Worm (Caenorhabditis elegans) whole organism, L3 larva: ENCODE measurements around the gene F48G7.9.

Experiments used
- ZK546.5 ChIP-seq: sonication (generic microtip); optimal IDR thresholded peaks from 2 replicates; lab custom pipeline; 2017; ENCODE audit warnings: missing biosample characterization, missing genetic modification characterization
- ama-1 ChIP-seq: fragments of 150-350 bp; optimal IDR thresholded peaks from 2 replicates; lab custom pipeline; 2018
- nfya-1 ChIP-seq: sonication (generic microtip); optimal IDR thresholded peaks from 2 replicates; lab custom pipeline; 2017; ENCODE audit warnings: missing genetic modification characterization, mild to moderate bottlenecking, missing compliant biosample characterization, antibody characterized with exemption, moderate library complexity; ENCODE audit not compliant: insufficient read depth
- nhr-11 ChIP-seq: fragments of 150-350 bp; optimal IDR thresholded peaks from 2 replicates; lab custom pipeline; 2014; ENCODE audit warnings: missing biosample characterization, missing genetic modification characterization
- nhr-237 ChIP-seq: fragments of 150-350 bp; optimal IDR thresholded peaks from 2 replicates; lab custom pipeline; 2014; ENCODE audit warnings: missing biosample characterization, missing genetic modification characterization
- tbx-2 ChIP-seq: sonication (generic microtip); optimal IDR thresholded peaks from 2 replicates; lab custom pipeline; 2016; ENCODE audit warnings: mild to moderate bottlenecking, missing genetic modification characterization, missing compliant biosample characterization
- unc-62 ChIP-seq: fragments of 150-350 bp; sonication (generic microtip); optimal IDR thresholded peaks from 4 replicates; lab custom pipeline; 2014; ENCODE audit warnings: missing biosample characterization, missing genetic modification reagents, missing genetic modification characterization
- zag-1 ChIP-seq: fragments of 150-350 bp; optimal IDR thresholded peaks from 2 replicates; lab custom pipeline; 2014; ENCODE audit warnings: missing biosample characterization, missing genetic modification characterization
- ztf-4 ChIP-seq: fragments of 150-350 bp; optimal IDR thresholded peaks from 2 replicates; lab custom pipeline; 2014; ENCODE audit warnings: missing biosample characterization, missing genetic modification characterization

- TF ChIP-seq zag-1 (tag; lab: Kevin White, UChicago) (no peak), ztf-4 (no peak), nhr-237 (no peak), ama-1 (lab: Kevin White, UChicago) (no peak), tbx-2 (tag; lab: Kevin White, UChicago) (no peak), ZK546.5 (tag; lab: Kevin White, UChicago) (no peak), nfya-1 (tag; lab: Kevin White, UChicago) (no peak), nhr-11 (tag; lab: Kevin White, UChicago) (no peak), unc-62 (GFP tag; lab: Kevin White, UChicago) (no peak)
Observed at ce11 chrV:655823-656222, 27.4 kb upstream of the F48G7.9 start, which contains the start of gene srh-245.
